Worm (Caenorhabditis elegans) whole organism, young adult: Measurements from ENCODE around the gene C40A11.7.

Experiments
- F49E8.2 ChIP-seq: sonication (generic microtip); optimal IDR thresholded peaks from 3 replicates; lab custom pipeline; 2017; ENCODE audit warnings: missing genetic modification characterization, mild to moderate bottlenecking, missing compliant biosample characterization, antibody characterized with exemption, moderate library complexity; ENCODE audit not compliant: insufficient read depth
- atf-7 ChIP-seq: sonication (generic microtip); optimal IDR thresholded peaks from 2 replicates; lab custom pipeline; 2017; ENCODE audit warnings: mild to moderate bottlenecking, missing genetic modification characterization, missing compliant biosample characterization
- athp-1 ChIP-seq: sonication (generic microtip); optimal IDR thresholded peaks from 2 replicates; lab custom pipeline; 2017; ENCODE audit warnings: mild to moderate bottlenecking, missing genetic modification characterization, missing compliant biosample characterization
- ceh-40 ChIP-seq: fragments of 200-800 bp; sonication (Bioruptor generic); IDR thresholded peaks from 2 replicates; pipeline ENCODE4 v1.3.6; 2022; ENCODE audit warnings: missing genetic modification characterization, missing compliant biosample characterization
- egrh-3 ChIP-seq: fragments of 200-800 bp; sonication (Bioruptor generic); IDR thresholded peaks from 2 replicates; pipeline ENCODE4 v1.3.6; 2022; ENCODE audit warnings: missing genetic modification reagents, missing genetic modification characterization, missing compliant biosample characterization
- hmg-20 ChIP-seq: fragments of 200-800 bp; sonication (Bioruptor generic); IDR thresholded peaks from 2 replicates; pipeline ENCODE4 v1.3.6; 2022; ENCODE audit warnings: missing genetic modification reagents, missing genetic modification characterization, missing compliant biosample characterization
- hrde-1 ChIP-seq: sonication (generic microtip); optimal IDR thresholded peaks from 2 replicates; lab custom pipeline; 2016; ENCODE audit warnings: missing genetic modification characterization, mild to moderate bottlenecking, missing compliant biosample characterization, moderate library complexity, missing genotype, missing genetic modification reagents, borderline replicate concordance
- lin-54 ChIP-seq: fragments of 200-800 bp; sonication (Bioruptor generic); optimal IDR thresholded peaks from 2 replicates; lab custom pipeline; 2018; ENCODE audit warnings: mild to moderate bottlenecking, missing genetic modification characterization, missing compliant biosample characterization
- sdz-38 ChIP-seq: sonication (generic microtip); optimal IDR thresholded peaks from 2 replicates; lab custom pipeline; 2016; ENCODE audit warnings: missing genotype, missing genetic modification characterization, missing compliant biosample characterization
- unc-130 ChIP-seq: sonication (generic microtip); optimal IDR thresholded peaks from 2 replicates; lab custom pipeline; 2016; ENCODE audit warnings: missing genetic modification reagents, missing genetic modification characterization, missing compliant biosample characterization
- ztf-28 ChIP-seq: fragments of 200-800 bp; sonication (Bioruptor generic); IDR thresholded peaks from 2 replicates; pipeline ENCODE4 v1.3.6; 2022; ENCODE audit warnings: missing genetic modification reagents, missing genetic modification characterization, missing compliant biosample characterization

DNA sequence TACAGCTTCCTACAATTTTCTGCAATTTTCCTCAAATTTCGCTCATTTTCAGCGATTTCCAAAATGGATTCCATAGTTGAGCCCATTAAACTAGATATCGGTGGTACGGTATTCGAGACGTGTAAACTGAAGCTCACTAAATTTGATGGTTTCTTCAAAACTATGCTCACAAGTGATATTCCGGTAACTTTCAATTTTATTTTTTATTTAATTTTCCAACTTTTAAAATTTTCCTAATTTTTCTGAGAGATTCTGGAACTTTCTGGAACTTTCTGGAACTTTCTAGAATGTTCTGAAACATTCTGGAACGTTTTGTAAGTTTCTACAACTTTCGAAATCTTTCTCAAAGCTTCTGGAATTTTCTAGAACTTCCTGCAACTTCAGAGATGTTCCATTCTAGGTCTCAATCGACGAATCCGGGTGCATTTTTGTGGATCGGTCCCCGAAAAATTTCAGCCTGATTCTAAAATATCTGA, 3.4 kb downstream of the C40A11.7 start, which contains the start of gene C40A11.2:
- TF ChIP-seq sdz-38 (tag; lab: Kevin White, UChicago) (no peak), hmg-20 (GFP tag; lab: Robert Waterston, UW) (no peak), unc-130 (GFP tag; lab: Kevin White, UChicago) (no peak), F49E8.2 (tag; lab: Kevin White, UChicago) (no peak), hrde-1 (no peak), athp-1 (no peak), egrh-3 (GFP tag; lab: Robert Waterston, UW) (no peak), lin-54 (GFP tag; lab: Kevin White, UChicago) (no peak), atf-7 (no peak), ztf-28 (GFP tag; lab: Robert Waterston, UW) (no peak), ceh-40 (GFP tag; lab: Robert Waterston, UW) (no peak)
